Fruit fly (Drosophila melanogaster) whole organism, embryonic: ENCODE results near the gene CG43448.

Experiments used
- Asciz ChIP-seq: fragments of 200-800 bp; sonication (Bioruptor generic); optimal IDR thresholded peaks from 2 replicates; lab custom pipeline; 2017; ENCODE audit warnings: missing biosample characterization, mild to moderate bottlenecking, missing genetic modification characterization, missing genetic modification reagents
- Atf3 ChIP-seq: fragments of 200-800 bp; sonication (Bioruptor generic); optimal IDR thresholded peaks from 3 replicates; lab custom pipeline; 2016; ENCODE audit warnings: missing biosample characterization, missing genetic modification characterization
- Atf6 ChIP-seq: fragments of 200-800 bp; sonication (Bioruptor generic); IDR thresholded peaks from 2 replicates; pipeline ENCODE4 v1.3.6; 2022; ENCODE audit warnings: missing biosample characterization, missing genetic modification characterization
- Awh ChIP-seq: fragments of 200-800 bp; sonication (Bioruptor generic); IDR thresholded peaks from 2 replicates; pipeline ENCODE4, ENCODE4 v1.3.6; 2022; ENCODE audit warnings: missing biosample characterization, missing genetic modification characterization
- CG11085 ChIP-seq: fragments of 200-800 bp; sonication (Bioruptor generic); IDR thresholded peaks from 2 replicates; pipeline ENCODE4 v1.3.6; 2022; ENCODE audit warnings: missing biosample characterization, missing genetic modification characterization
- CG12744 ChIP-seq: fragments of 200-800 bp; sonication (Bioruptor generic); optimal IDR thresholded peaks from 2 replicates; lab custom pipeline; 2016; ENCODE audit warnings: missing biosample characterization, missing genetic modification characterization
- CG16863 ChIP-seq: fragments of 200-800 bp; sonication (Bioruptor generic); optimal IDR thresholded peaks from 3 replicates; lab custom pipeline; 2016; ENCODE audit warnings: missing biosample characterization, missing genetic modification characterization
- CG18599 ChIP-seq: fragments of 200-800 bp; sonication (Bioruptor generic); optimal IDR thresholded peaks from 3 replicates; lab custom pipeline; 2017; ENCODE audit warnings: missing biosample characterization, missing genetic modification characterization, mild to moderate bottlenecking, moderate library complexity, missing genetic modification reagents
- CG2202 ChIP-seq: fragments of 200-800 bp; sonication (Bioruptor generic); optimal IDR thresholded peaks from 2 replicates; lab custom pipeline; 2018; ENCODE audit warnings: missing biosample characterization, mild to moderate bottlenecking, missing genetic modification characterization
- CG32772 ChIP-seq: fragments of 200-800 bp; sonication (Bioruptor generic); IDR thresholded peaks from 2 replicates; pipeline ENCODE4 v1.3.6; 2022; ENCODE audit warnings: missing biosample characterization, missing genetic modification characterization
- CG3407 ChIP-seq: fragments of 200-800 bp; sonication (Bioruptor generic); optimal IDR thresholded peaks from 2 replicates; lab custom pipeline; 2018; ENCODE audit warnings: missing biosample characterization, mild to moderate bottlenecking, missing genetic modification characterization
- CG3838 ChIP-seq: fragments of 200-800 bp; sonication (Bioruptor generic); optimal IDR thresholded peaks from 3 replicates; lab custom pipeline; 2016; ENCODE audit warnings: missing biosample characterization, missing genetic modification characterization
- CG3995 ChIP-seq: fragments of 200-800 bp; sonication (Bioruptor generic); optimal IDR thresholded peaks from 3 replicates; lab custom pipeline; 2016; ENCODE audit warnings: missing biosample characterization, missing genetic modification characterization
- CG4360 ChIP-seq: fragments of 200-800 bp; sonication (Bioruptor generic); IDR thresholded peaks from 2 replicates; pipeline ENCODE4 v1.3.6; 2022; ENCODE audit warnings: missing biosample characterization, missing genetic modification characterization
- CG4617 ChIP-seq: fragments of 200-800 bp; sonication (Bioruptor generic); optimal IDR thresholded peaks from 3 replicates; lab custom pipeline; 2016; ENCODE audit warnings: missing biosample characterization, missing genetic modification characterization, borderline replicate concordance
- CG4707 ChIP-seq: fragments of 200-800 bp; sonication (Bioruptor generic); optimal IDR thresholded peaks from 2 replicates; lab custom pipeline; 2018; ENCODE audit warnings: missing biosample characterization, mild to moderate bottlenecking, missing genetic modification characterization, moderate library complexity
- CG4730 ChIP-seq: fragments of 200-800 bp; sonication (Bioruptor generic); IDR thresholded peaks from 2 replicates; pipeline ENCODE4 v1.3.6; 2022; ENCODE audit warnings: missing biosample characterization, missing genetic modification characterization
- CG6654 ChIP-seq: fragments of 200-800 bp; sonication (Bioruptor generic); optimal IDR thresholded peaks from 2 replicates; lab custom pipeline; 2017; ENCODE audit warnings: missing biosample characterization, mild to moderate bottlenecking, missing genetic modification characterization
- CG8290 ChIP-seq, 3 experiments: fragments of 200-800 bp; sonication (Bioruptor generic); optimal IDR thresholded peaks; 2 replicates each; lab custom pipeline; 2016 to 2019; ENCODE audit warnings: missing biosample characterization in 3 of 3, missing genetic modification characterization in 3 of 3, mild to moderate bottlenecking in 2 of 3, moderate library complexity in 1 of 3
- CG9817 ChIP-seq: fragments of 200-800 bp; sonication (Bioruptor generic); optimal IDR thresholded peaks from 2 replicates; lab custom pipeline; 2018; ENCODE audit warnings: missing biosample characterization, mild to moderate bottlenecking, missing genetic modification characterization, moderate library complexity
- Camta ChIP-seq: fragments of 200-800 bp; sonication (Bioruptor generic); optimal IDR thresholded peaks from 2 replicates; lab custom pipeline; 2016; ENCODE audit warnings: missing biosample characterization, missing genetic modification characterization
- Chrac-16 ChIP-seq: fragments of 200-800 bp; sonication (Bioruptor generic); optimal IDR thresholded peaks from 3 replicates; lab custom pipeline; 2016; ENCODE audit warnings: missing biosample characterization, missing genetic modification characterization
- Dbx ChIP-seq: fragments of 200-800 bp; sonication (Bioruptor generic); IDR thresholded peaks from 3 replicates; pipeline ENCODE4 v1.3.6; 2022; ENCODE audit warnings: missing biosample characterization, missing genetic modification characterization
- Drgx ChIP-seq: fragments of 200-800 bp; sonication (Bioruptor generic); IDR thresholded peaks from 2 replicates; pipeline ENCODE4 v1.3.6; 2022; ENCODE audit warnings: missing biosample characterization, missing genetic modification characterization
- Fer2 ChIP-seq: fragments of 200-800 bp; sonication (Bioruptor generic); optimal IDR thresholded peaks from 2 replicates; lab custom pipeline; 2018; ENCODE audit warnings: missing biosample characterization, mild to moderate bottlenecking, missing genetic modification characterization, moderate library complexity
- Hand ChIP-seq: fragments of 200-800 bp; sonication (Bioruptor generic); optimal IDR thresholded peaks from 2 replicates; lab custom pipeline; 2017; ENCODE audit warnings: mild to moderate bottlenecking, missing biosample characterization, missing genetic modification reagents, missing genetic modification characterization
- Hmr ChIP-seq: fragments of 200-800 bp; sonication (Bioruptor generic); optimal IDR thresholded peaks from 3 replicates; lab custom pipeline; 2017; ENCODE audit warnings: mild to moderate bottlenecking, missing biosample characterization, missing genetic modification reagents, missing genetic modification characterization
- Max ChIP-seq: fragments of 200-800 bp; sonication (Bioruptor generic); optimal IDR thresholded peaks from 2 replicates; lab custom pipeline; 2016; ENCODE audit warnings: missing biosample characterization, mild to moderate bottlenecking, missing genetic modification characterization
- Nf-YA ChIP-seq: fragments of 200-800 bp; sonication (Bioruptor generic); IDR thresholded peaks from 2 replicates; pipeline ENCODE4 v1.3.6; 2022; ENCODE audit warnings: missing biosample characterization, missing genetic modification characterization
- Optix ChIP-seq: fragments of 200-800 bp; sonication (Bioruptor generic); IDR thresholded peaks from 3 replicates; pipeline ENCODE4 v1.3.6; 2022; ENCODE audit warnings: missing biosample characterization, missing genetic modification characterization
- Side ChIP-seq: fragments of 200-800 bp; sonication (Bioruptor generic); optimal IDR thresholded peaks from 2 replicates; lab custom pipeline; 2016; ENCODE audit warnings: missing biosample characterization, missing genetic modification characterization
- ac ChIP-seq: fragments of 200-800 bp; sonication (Bioruptor generic); optimal IDR thresholded peaks from 3 replicates; lab custom pipeline; 2017; ENCODE audit warnings: missing biosample characterization, mild to moderate bottlenecking, missing genetic modification characterization
- dm ChIP-seq: fragments of 200-800 bp; sonication (Bioruptor generic); optimal IDR thresholded peaks from 3 replicates; lab custom pipeline; 2016; ENCODE audit warnings: missing biosample characterization, missing genetic modification characterization
- dpn ChIP-seq, 2 experiments: fragments of 200-800 bp; sonication (Bioruptor generic); optimal IDR thresholded peaks; 3 replicates each; lab custom pipeline; 2016; ENCODE audit warnings: missing biosample characterization in 2 of 2, missing genetic modification characterization in 2 of 2
- dysf ChIP-seq: fragments of 200-800 bp; sonication (Bioruptor generic); IDR thresholded peaks from 3 replicates; pipeline ENCODE4 v1.3.6; 2022; ENCODE audit warnings: missing biosample characterization, missing genetic modification characterization
- ftz-f1 ChIP-seq: fragments of 200-800 bp; sonication (Bioruptor generic); optimal IDR thresholded peaks from 2 replicates; lab custom pipeline; 2016; ENCODE audit warnings: missing biosample characterization, missing genetic modification characterization
- grn ChIP-seq: fragments of 200-800 bp; sonication (Bioruptor generic); optimal IDR thresholded peaks from 3 replicates; lab custom pipeline; 2017; ENCODE audit warnings: missing biosample characterization, missing genetic modification characterization
- hkb ChIP-seq, 2 experiments: fragments of 200-800 bp in 1 of 2; fragments of >200 bp in 1 of 2; sonication (Bioruptor generic) in 1 of 2; IDR thresholded peaks in 1 of 2; optimal IDR thresholded peaks in 1 of 2; 2 replicates each; pipeline versions ENCODE4 v1.3.6 to Lab custom; 2017 to 2022; ENCODE audit warnings: missing biosample characterization in 1 of 2, missing genetic modification characterization in 1 of 2
- jigr1 ChIP-seq: fragments of 200-800 bp; sonication (Bioruptor generic); IDR thresholded peaks from 3 replicates; pipeline ENCODE4 v1.3.6; 2022; ENCODE audit warnings: missing biosample characterization, missing genetic modification characterization
- jing ChIP-seq: fragments of 200-800 bp; sonication (Bioruptor generic); optimal IDR thresholded peaks from 2 replicates; lab custom pipeline; 2018; ENCODE audit warnings: missing biosample characterization, mild to moderate bottlenecking, missing genetic modification characterization
- onecut ChIP-seq: fragments of 200-800 bp; sonication (Bioruptor generic); IDR thresholded peaks from 2 replicates; pipeline ENCODE4 v1.3.6; 2022; ENCODE audit warnings: missing biosample characterization, missing genetic modification characterization
- pho ChIP-seq: fragments of 200-800 bp; sonication (Bioruptor generic); optimal IDR thresholded peaks from 2 replicates; lab custom pipeline; 2016; ENCODE audit warnings: missing biosample characterization, missing genetic modification characterization
- psq ChIP-seq: fragments of 200-800 bp; sonication (Bioruptor generic); optimal IDR thresholded peaks from 2 replicates; lab custom pipeline; 2017; ENCODE audit warnings: missing biosample characterization, missing genetic modification characterization
- repo ChIP-seq: fragments of 200-800 bp; sonication (Bioruptor generic); optimal IDR thresholded peaks from 2 replicates; lab custom pipeline; 2016; ENCODE audit warnings: missing biosample characterization, missing genetic modification characterization
- ro ChIP-seq: fragments of 200-800 bp; sonication (Bioruptor generic); IDR thresholded peaks from 2 replicates; pipeline ENCODE4 v1.3.6; 2022; ENCODE audit warnings: missing biosample characterization, missing genetic modification characterization
- tap ChIP-seq: fragments of 200-800 bp; optimal IDR thresholded peaks from 3 replicates; lab custom pipeline; 2019; ENCODE audit warnings: missing biosample characterization, mild to moderate bottlenecking, missing genetic modification characterization, moderate library complexity
- tgo ChIP-seq: fragments of 200-800 bp; sonication (Bioruptor generic); IDR thresholded peaks from 3 replicates; pipeline ENCODE4 v1.3.6; 2022; ENCODE audit warnings: missing biosample characterization, missing genetic modification characterization
- trh ChIP-seq: fragments of 200-800 bp; sonication (Bioruptor generic); optimal IDR thresholded peaks from 2 replicates; lab custom pipeline; 2016; ENCODE audit warnings: missing biosample characterization, missing genetic modification characterization
- ttk ChIP-seq: fragments of 200-800 bp; sonication (Bioruptor generic); IDR thresholded peaks from 2 replicates; pipeline ENCODE4 v2.1.2; 2022; ENCODE audit warnings: missing biosample characterization, missing genetic modification characterization
- wek ChIP-seq: fragments of 200-800 bp; sonication (Bioruptor generic); optimal IDR thresholded peaks from 3 replicates; lab custom pipeline; 2018; ENCODE audit warnings: missing biosample characterization, mild to moderate bottlenecking, missing genetic modification characterization, moderate library complexity
- zen ChIP-seq: fragments of 200-800 bp; sonication (Bioruptor generic); optimal IDR thresholded peaks from 3 replicates; lab custom pipeline; 2018; ENCODE audit warnings: missing biosample characterization, mild to moderate bottlenecking, missing genetic modification characterization, moderate library complexity
- zfh1 ChIP-seq: fragments of 200-800 bp; sonication (Bioruptor generic); IDR thresholded peaks from 3 replicates; pipeline ENCODE4 v1.3.6; 2022; ENCODE audit warnings: missing biosample characterization, missing genetic modification characterization

Gene CG43448

DNA sequence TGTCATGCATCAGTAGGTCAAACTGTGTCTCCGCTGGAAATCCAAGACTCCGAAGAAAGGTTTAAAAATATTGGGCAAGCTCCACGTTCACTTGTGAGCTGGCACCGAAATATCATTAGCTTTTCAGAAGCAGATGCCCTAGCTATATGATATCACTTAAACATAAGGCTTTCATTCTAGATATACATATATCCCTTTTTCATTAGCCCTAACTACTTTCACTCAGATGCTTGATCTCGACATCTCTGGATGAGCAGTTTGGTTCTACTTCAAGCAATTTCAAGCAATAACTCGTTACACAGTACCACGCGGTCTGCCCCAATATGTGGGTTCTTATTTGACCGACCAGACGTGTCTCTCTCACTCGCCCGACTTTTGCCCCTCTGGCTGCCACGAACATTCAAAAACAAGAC, 46.1 kb downstream of the CG43448 start (continued):
- TF ChIP-seq Fer2 (no peak), CG16863 (GFP tag; lab: Kevin White, UChicago) (peak; percentile 61), pho (GFP tag; lab: Kevin White, UChicago) (peak; percentile 43), Optix (no peak), zfh1 (GFP tag; lab: Robert Waterston, UW) (peak; percentile 48; the same call in 1 of the 3 replicates), CG2202 (tag; lab: Kevin White, UChicago) (no peak), Drgx (GFP tag; lab: Robert Waterston, UW) (peak; percentile 29; the same call in 1 of the 2 replicates), zen (tag; lab: Kevin White, UChicago) (no peak), jing (GFP tag; lab: Kevin White, UChicago) (no peak), Chrac-16 (GFP tag; lab: Kevin White, UChicago) (peak; percentile 32), trh (GFP tag; lab: Kevin White, UChicago) (no peak), grn (GFP tag; lab: Kevin White, UChicago) (no peak), dpn (GFP tag; optimal IDR thresholded peaks at IDR 0.05; lab: Kevin White, UChicago) (peak in 1 of 2 experiments; percentile 55), Awh (GFP tag; lab: Robert Waterston, UW) (no peak), CG4617 (GFP tag; lab: Kevin White, UChicago) (no peak), hkb (optimal IDR thresholded peaks at IDR 0.05; lab: Kevin White, UChicago) (no peak), hkb (GFP tag; IDR thresholded peaks at IDR 0.05; lab: Robert Waterston, UW) (no peak), CG6654 (GFP tag; lab: Kevin White, UChicago) (no peak), Side (GFP tag; lab: Kevin White, UChicago) (no peak), dysf (peak; percentile 70), Max (GFP tag; lab: Kevin White, UChicago) (no peak), Atf3 (GFP tag; lab: Kevin White, UChicago) (no peak), CG3995 (GFP tag; lab: Kevin White, UChicago) (no peak), wek (GFP tag; lab: Kevin White, UChicago) (no peak), psq (GFP tag; lab: Kevin White, UChicago) (no peak), CG4360 (GFP tag; lab: Robert Waterston, UW) (no peak), CG8290 (GFP tag; optimal IDR thresholded peaks at IDR 0.05; lab: Kevin White, UChicago) (no peak), CG8290 (tag; optimal IDR thresholded peaks at IDR 0.05; lab: Kevin White, UChicago) (no peak), ro (GFP tag; lab: Robert Waterston, UW) (no peak), CG4730 (no peak), ac (GFP tag; lab: Kevin White, UChicago) (no peak), CG9817 (no peak), Asciz (GFP tag; lab: Kevin White, UChicago) (no peak), CG11085 (no peak), onecut (GFP tag; lab: Robert Waterston, UW) (no peak), CG4707 (no peak), Dbx (GFP tag; lab: Robert Waterston, UW) (no peak), Nf-YA (GFP tag; lab: Robert Waterston, UW) (no peak), CG12744 (GFP tag; lab: Kevin White, UChicago) (no peak), repo (GFP tag; lab: Kevin White, UChicago) (peak; percentile 30), Atf6 (no peak), jigr1 (GFP tag; lab: Robert Waterston, UW) (no peak), tap (tag; lab: Kevin White, UChicago) (no peak), ttk (GFP tag; lab: Robert Waterston, UW) (no peak), Hand (GFP tag; lab: Kevin White, UChicago) (no peak), CG3838 (no peak), ftz-f1 (no peak), CG3407 (no peak), CG18599 (GFP tag; lab: Kevin White, UChicago) (no peak), Hmr (GFP tag; lab: Kevin White, UChicago) (peak; percentile 36), dm (peak; percentile 19), Camta (no peak), tgo (GFP tag; lab: Robert Waterston, UW) (no peak; the same call in 2 of the 3 replicates), CG32772 (no peak)
